Fruit fly (Drosophila melanogaster) S2 (cell line): ENCODE results near the gene CG32811.

Experiments
- CG8478 ChIP-seq: fragments of >200 bp; optimal IDR thresholded peaks from 2 replicates; lab custom pipeline; 2018
- CTCF ChIP-seq, 2 experiments: fragments of >200 bp; optimal IDR thresholded peaks; 2 replicates each; lab custom pipeline; 2018

DNA sequence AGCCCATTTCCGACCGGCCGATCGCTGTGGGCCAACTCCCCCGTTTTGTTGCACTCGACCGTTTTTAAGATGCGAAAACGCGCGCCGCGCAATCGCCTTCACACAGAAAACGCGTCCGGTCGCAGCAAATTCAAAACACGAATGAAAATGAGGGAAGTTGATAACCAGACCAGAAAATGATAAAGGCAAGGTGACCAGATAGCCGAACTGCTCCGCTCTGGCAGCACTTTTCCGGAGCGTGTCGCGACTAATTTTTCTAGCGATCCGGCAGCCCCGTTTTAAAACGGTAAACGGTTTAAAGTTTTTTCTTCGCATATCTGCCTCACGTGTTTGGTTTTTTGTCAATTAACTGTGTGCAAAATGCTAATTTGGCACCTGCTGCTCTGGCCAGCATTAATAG is 24.0 kb upstream of the CG32811 start, which contains the start of gene DAAM:
- TF ChIP-seq CG8478 (lab: Kevin White, UChicago) (no peak), CTCF (optimal IDR thresholded peaks at IDR 0.05; lab: Kevin White, UChicago) (peak; percentile 71 to 73)
